Fruit fly (Drosophila melanogaster) whole organism, prepupa: ENCODE data around the gene CG46317.
A peak's percentile ranks its signal among the peaks of the same experiment; 100 is the strongest.

ENCODE experiments used
- Blimp-1 ChIP-seq: fragments of 200-800 bp; sonication (Bioruptor generic); optimal IDR thresholded peaks from 3 replicates; lab custom pipeline; 2017; ENCODE audit warnings: missing biosample characterization, missing genetic modification characterization, mild to moderate bottlenecking, moderate library complexity, missing genetic modification reagents
- CG10669 ChIP-seq: fragments of 200-800 bp; sonication (Bioruptor generic); optimal IDR thresholded peaks from 3 replicates; lab custom pipeline; 2018; ENCODE audit warnings: missing biosample characterization, mild to moderate bottlenecking, missing genetic modification characterization, moderate library complexity
- CG11294 ChIP-seq: fragments of 200-800 bp; sonication (Bioruptor generic); IDR thresholded peaks from 2 replicates; pipeline ENCODE4 v1.3.6; 2022; ENCODE audit warnings: missing biosample characterization, missing genetic modification characterization
- CG11762 ChIP-seq: fragments of 200-800 bp; sonication (Bioruptor generic); optimal IDR thresholded peaks from 3 replicates; lab custom pipeline; 2016; ENCODE audit warnings: missing biosample characterization, missing genetic modification characterization; ENCODE audit not compliant: insufficient read depth
- CG11902 ChIP-seq: fragments of 200-800 bp; sonication (Bioruptor generic); optimal IDR thresholded peaks from 3 replicates; lab custom pipeline; 2016; ENCODE audit warnings: missing biosample characterization, missing genetic modification characterization
- CG1621 ChIP-seq: fragments of 200-800 bp; sonication (Bioruptor generic); optimal IDR thresholded peaks from 3 replicates; lab custom pipeline; 2018; ENCODE audit warnings: missing biosample characterization, mild to moderate bottlenecking, missing genetic modification characterization
- CG16779 ChIP-seq: fragments of 200-800 bp; sonication (Bioruptor generic); optimal IDR thresholded peaks from 3 replicates; lab custom pipeline; 2017; ENCODE audit warnings: missing biosample characterization, mild to moderate bottlenecking, missing genetic modification characterization
- CG3032 ChIP-seq: fragments of 200-800 bp; optimal IDR thresholded peaks from 2 replicates; lab custom pipeline; 2019; ENCODE audit warnings: missing biosample characterization, mild to moderate bottlenecking, missing genetic modification characterization, moderate library complexity
- CG31627 ChIP-seq: fragments of 200-800 bp; sonication (Bioruptor generic); optimal IDR thresholded peaks from 3 replicates; lab custom pipeline; 2016; ENCODE audit warnings: missing biosample characterization, missing genetic modification characterization
- CG32006 ChIP-seq: fragments of 200-800 bp; sonication (Bioruptor generic); optimal IDR thresholded peaks from 3 replicates; lab custom pipeline; 2017; ENCODE audit warnings: missing biosample characterization, mild to moderate bottlenecking, missing genetic modification characterization
- CG4318 ChIP-seq: fragments of 200-800 bp; sonication (Bioruptor generic); optimal IDR thresholded peaks from 3 replicates; lab custom pipeline; 2017; ENCODE audit warnings: missing biosample characterization, mild to moderate bottlenecking, missing genetic modification characterization
- CG6163 ChIP-seq: fragments of 200-800 bp; sonication (Bioruptor generic); IDR thresholded peaks from 3 replicates; pipeline ENCODE4 v1.3.6; 2022; ENCODE audit warnings: missing biosample characterization, missing genetic modification characterization
- CG6276 ChIP-seq: fragments of 200-800 bp; sonication (Bioruptor generic); optimal IDR thresholded peaks from 2 replicates; lab custom pipeline; 2017; ENCODE audit warnings: missing biosample characterization, mild to moderate bottlenecking, missing genetic modification characterization
- CG6792 ChIP-seq: fragments of 200-800 bp; sonication (Bioruptor generic); optimal IDR thresholded peaks from 3 replicates; lab custom pipeline; 2016; ENCODE audit warnings: missing biosample characterization, missing genetic modification characterization
- CG6808 ChIP-seq: fragments of 200-800 bp; sonication (Bioruptor generic); optimal IDR thresholded peaks from 3 replicates; lab custom pipeline; 2017; ENCODE audit warnings: missing biosample characterization, missing genetic modification characterization, mild to moderate bottlenecking, moderate library complexity, missing genetic modification reagents
- CG6854 ChIP-seq: fragments of 200-800 bp; sonication (Bioruptor generic); optimal IDR thresholded peaks from 2 replicates; lab custom pipeline; 2017; ENCODE audit warnings: missing biosample characterization, mild to moderate bottlenecking, missing genetic modification characterization
- CG7368 ChIP-seq: fragments of 200-800 bp; sonication (Bioruptor generic); optimal IDR thresholded peaks from 3 replicates; lab custom pipeline; 2016; ENCODE audit warnings: missing biosample characterization, missing genetic modification characterization
- CG8319 ChIP-seq: fragments of 200-800 bp; sonication (Bioruptor generic); optimal IDR thresholded peaks from 3 replicates; lab custom pipeline; 2016; ENCODE audit warnings: missing biosample characterization, missing genetic modification characterization
- CG8632 ChIP-seq: fragments of 200-800 bp; sonication (Bioruptor generic); optimal IDR thresholded peaks from 3 replicates; lab custom pipeline; 2016; ENCODE audit warnings: missing biosample characterization, missing genetic modification characterization
- CG9139 ChIP-seq: fragments of 200-800 bp; sonication (Bioruptor generic); optimal IDR thresholded peaks from 3 replicates; lab custom pipeline; 2017; ENCODE audit warnings: missing biosample characterization, mild to moderate bottlenecking, missing genetic modification characterization
- Eip75B ChIP-seq: fragments of 200-800 bp; sonication (Bioruptor generic); optimal IDR thresholded peaks from 3 replicates; lab custom pipeline; 2016; ENCODE audit warnings: missing biosample characterization, missing genetic modification characterization
- Eip78C ChIP-seq: fragments of 200-800 bp; sonication (Bioruptor generic); peaks from one replicate; lab custom pipeline; 2016; ENCODE audit warnings: missing biosample characterization, missing genetic modification characterization
- Eip93F ChIP-seq: fragments of 200-800 bp; sonication (Bioruptor generic); optimal IDR thresholded peaks from 2 replicates; lab custom pipeline; 2016; ENCODE audit warnings: missing biosample characterization, mild to moderate bottlenecking, missing genetic modification characterization
- Ets21C ChIP-seq: fragments of 200-800 bp; sonication (Bioruptor generic); optimal IDR thresholded peaks from 3 replicates; lab custom pipeline; 2016; ENCODE audit warnings: missing biosample characterization, missing genetic modification characterization
- Ets96B ChIP-seq: fragments of 200-800 bp; optimal IDR thresholded peaks from 2 replicates; lab custom pipeline; 2019; ENCODE audit warnings: missing biosample characterization, mild to moderate bottlenecking, missing genetic modification characterization, moderate library complexity
- Hr38 ChIP-seq: sonication (Bioruptor generic); optimal IDR thresholded peaks from 2 replicates; lab custom pipeline; 2016; ENCODE audit warnings: missing biosample characterization, missing genetic modification characterization
- Hr39 ChIP-seq: fragments of 200-800 bp; sonication (Bioruptor generic); optimal IDR thresholded peaks from 2 replicates; lab custom pipeline; 2016; ENCODE audit warnings: missing biosample characterization, missing genetic modification characterization
- Hr4 ChIP-seq: fragments of 200-800 bp; sonication (Bioruptor generic); optimal IDR thresholded peaks from 3 replicates; lab custom pipeline; 2016; ENCODE audit warnings: missing biosample characterization, missing genetic modification characterization
- Met ChIP-seq: fragments of 200-800 bp; sonication (Bioruptor generic); optimal IDR thresholded peaks from 3 replicates; lab custom pipeline; 2016; ENCODE audit warnings: missing biosample characterization, missing genetic modification characterization
- Sox102F ChIP-seq: fragments of 200-800 bp; sonication (Bioruptor generic); optimal IDR thresholded peaks from 2 replicates; lab custom pipeline; 2016; ENCODE audit warnings: missing biosample characterization, mild to moderate bottlenecking, missing genetic modification characterization
- Sox14 ChIP-seq: fragments of 200-800 bp; sonication (Bioruptor generic); optimal IDR thresholded peaks from 3 replicates; lab custom pipeline; 2016; ENCODE audit warnings: missing biosample characterization, missing genetic modification characterization
- Sox15 ChIP-seq: fragments of 200-800 bp; sonication (Bioruptor generic); optimal IDR thresholded peaks from 3 replicates; lab custom pipeline; 2016; ENCODE audit warnings: missing biosample characterization, missing genetic modification characterization
- achi ChIP-seq: fragments of 200-800 bp; sonication (Bioruptor generic); optimal IDR thresholded peaks from 3 replicates; lab custom pipeline; 2016; ENCODE audit warnings: missing biosample characterization, missing genetic modification characterization
- acj6 ChIP-seq: fragments of 200-800 bp; sonication (Bioruptor generic); optimal IDR thresholded peaks from 3 replicates; lab custom pipeline; 2016; ENCODE audit warnings: missing biosample characterization, missing genetic modification characterization
- cyc ChIP-seq: fragments of 200-800 bp; sonication (Bioruptor generic); optimal IDR thresholded peaks from 3 replicates; lab custom pipeline; 2016; ENCODE audit warnings: missing biosample characterization, missing genetic modification characterization
- dac ChIP-seq: fragments of 200-800 bp; sonication (Bioruptor generic); optimal IDR thresholded peaks from 2 replicates; lab custom pipeline; 2017; ENCODE audit warnings: missing biosample characterization, mild to moderate bottlenecking, missing genetic modification characterization
- dsx ChIP-seq: fragments of 200-800 bp; optimal IDR thresholded peaks from 3 replicates; lab custom pipeline; 2019; ENCODE audit warnings: missing biosample characterization, mild to moderate bottlenecking, missing genetic modification characterization, moderate library complexity; ENCODE audit not compliant: poor library complexity, severe bottlenecking
- eg ChIP-seq: fragments of 200-800 bp; sonication (Bioruptor generic); IDR thresholded peaks from 3 replicates; pipeline ENCODE4 v1.3.6; 2022; ENCODE audit warnings: missing biosample characterization, missing genetic modification characterization
- esn ChIP-seq: fragments of 200-800 bp; sonication (Bioruptor generic); optimal IDR thresholded peaks from 2 replicates; lab custom pipeline; 2016; ENCODE audit warnings: missing biosample characterization, mild to moderate bottlenecking, missing genetic modification characterization, moderate library complexity
- fd59A ChIP-seq: fragments of 200-800 bp; sonication (Bioruptor generic); optimal IDR thresholded peaks from 2 replicates; lab custom pipeline; 2017; ENCODE audit warnings: missing biosample characterization, mild to moderate bottlenecking, missing genetic modification characterization, missing genetic modification reagents
- fkh ChIP-seq: fragments of 200-800 bp; sonication (Bioruptor generic); optimal IDR thresholded peaks from 3 replicates; lab custom pipeline; 2017; ENCODE audit warnings: missing biosample characterization, mild to moderate bottlenecking, missing genetic modification characterization, moderate library complexity
- lz ChIP-seq: fragments of 200-800 bp; sonication (Bioruptor generic); optimal IDR thresholded peaks from 3 replicates; lab custom pipeline; 2016; ENCODE audit warnings: missing biosample characterization, missing genetic modification characterization
- net ChIP-seq: fragments of 200-800 bp; sonication (Bioruptor generic); optimal IDR thresholded peaks from 3 replicates; lab custom pipeline; 2016; ENCODE audit warnings: missing biosample characterization, missing genetic modification characterization
- pdm3 ChIP-seq: fragments of 200-800 bp; sonication (Bioruptor generic); optimal IDR thresholded peaks from 3 replicates; lab custom pipeline; 2016; ENCODE audit warnings: missing biosample characterization, missing genetic modification characterization
- spab ChIP-seq: fragments of 200-800 bp; sonication (Bioruptor generic); optimal IDR thresholded peaks from 2 replicates; lab custom pipeline; 2017; ENCODE audit warnings: missing biosample characterization, mild to moderate bottlenecking, missing genetic modification characterization, missing genetic modification reagents
- ss ChIP-seq, 2 experiments: fragments of 200-800 bp; sonication (Bioruptor generic); optimal IDR thresholded peaks; 2 replicates in 1 of 2; 3 replicates in 1 of 2; lab custom pipeline; 2017 to 2018; ENCODE audit warnings: mild to moderate bottlenecking in 2 of 2, missing biosample characterization in 2 of 2, missing genetic modification characterization in 2 of 2, moderate library complexity in 1 of 2
- svp ChIP-seq: fragments of 200-800 bp; sonication (Bioruptor generic); peaks from one replicate; lab custom pipeline; 2016; ENCODE audit warnings: missing biosample characterization, missing genetic modification characterization
- topi ChIP-seq: fragments of 200-800 bp; sonication (Bioruptor generic); optimal IDR thresholded peaks from 3 replicates; lab custom pipeline; 2016; ENCODE audit warnings: missing biosample characterization, missing genetic modification characterization
- vri ChIP-seq: fragments of 200-800 bp; sonication (Bioruptor generic); optimal IDR thresholded peaks from 3 replicates; lab custom pipeline; 2016; ENCODE audit warnings: missing biosample characterization, mild to moderate bottlenecking, missing genetic modification characterization

CG46317 gene

DNA sequence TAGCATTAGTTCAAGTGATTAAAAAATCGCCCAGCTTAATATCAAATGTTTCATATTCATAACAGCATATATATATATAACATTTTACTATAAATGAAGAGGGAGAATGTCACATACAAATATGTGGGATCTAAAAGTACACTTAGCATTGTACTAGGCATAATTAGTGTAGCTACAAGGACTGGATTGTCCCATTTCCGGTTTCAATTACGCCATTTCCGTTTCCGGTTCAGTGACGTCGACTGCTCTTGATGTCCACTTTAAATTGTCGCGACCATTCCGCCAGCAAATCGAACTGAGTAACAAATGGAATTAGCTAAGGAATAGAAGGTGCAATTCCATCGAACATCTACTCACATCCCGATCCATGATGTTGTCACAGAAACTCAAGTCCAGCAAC lies 26.6 kb upstream of the CG46317 start:
- peak; percentile 13 for TF ChIP-seq Eip78C (GFP tag; lab: Kevin White, UChicago)
- peak; percentile 4 for TF ChIP-seq CG6854
- no peak for TF ChIP-seq Sox15 (GFP tag; lab: Kevin White, UChicago)

- TF ChIP-seq CG8632 (GFP tag; lab: Kevin White, UChicago) (peak; percentile 83), CG11294 (peak; percentile 80), Sox14 (GFP tag; lab: Kevin White, UChicago) (peak; percentile 96), CG11762 (GFP tag; lab: Kevin White, UChicago) (peak; percentile 82), topi (GFP tag; lab: Kevin White, UChicago) (peak; percentile 94), CG10669 (GFP tag; lab: Kevin White, UChicago) (peak; percentile 84), CG11902 (GFP tag; lab: Kevin White, UChicago) (peak; percentile 88), eg (peak; percentile 89), pdm3 (GFP tag; lab: Kevin White, UChicago) (peak; percentile 93), dsx (GFP tag; lab: Kevin White, UChicago) (peak; percentile 76), Hr4 (peak; percentile 93), Met (GFP tag; lab: Kevin White, UChicago) (peak; percentile 91), cyc (GFP tag; lab: Kevin White, UChicago) (peak; percentile 93), net (GFP tag; lab: Kevin White, UChicago) (peak; percentile 85), Ets96B (tag; lab: Kevin White, UChicago) (peak; percentile 84), CG9139 (GFP tag; lab: Kevin White, UChicago) (peak; percentile 43), svp (peak; percentile 96), CG31627 (peak; percentile 94), esn (GFP tag; lab: Kevin White, UChicago) (peak; percentile 93), CG32006 (GFP tag; lab: Kevin White, UChicago) (peak; percentile 90), CG6792 (GFP tag; lab: Kevin White, UChicago) (peak; percentile 84), acj6 (GFP tag; lab: Kevin White, UChicago) (peak; percentile 94), CG3032 (tag; lab: Kevin White, UChicago) (peak; percentile 87), achi (GFP tag; lab: Kevin White, UChicago) (peak; percentile 88), CG6808 (GFP tag; lab: Kevin White, UChicago) (peak; percentile 81), CG4318 (GFP tag; lab: Kevin White, UChicago) (peak; percentile 85), Sox102F (GFP tag; lab: Kevin White, UChicago) (peak; percentile 86), Hr39 (peak; percentile 94), dac (GFP tag; lab: Kevin White, UChicago) (peak; percentile 84), Blimp-1 (GFP tag; lab: Kevin White, UChicago) (peak; percentile 68), fd59A (GFP tag; lab: Kevin White, UChicago) (peak; percentile 76), CG1621 (peak; percentile 76), CG6276 (GFP tag; lab: Kevin White, UChicago) (peak; percentile 75), vri (GFP tag; lab: Kevin White, UChicago) (no peak), Eip93F (GFP tag; lab: Kevin White, UChicago) (peak; percentile 68), Ets21C (GFP tag; lab: Kevin White, UChicago) (peak; percentile 91), Sox15 (GFP tag; lab: Kevin White, UChicago) (peak; percentile 91), ss (GFP tag; optimal IDR thresholded peaks at IDR 0.05; lab: Kevin White, UChicago) (peak; percentile 67 to 82), CG7368 (peak; percentile 84), fkh (no peak), CG8319 (GFP tag; lab: Kevin White, UChicago) (peak; percentile 87), Eip78C (GFP tag; lab: Kevin White, UChicago) (peak; percentile 96), lz (GFP tag; lab: Kevin White, UChicago) (peak; percentile 93), CG16779 (tag; lab: Kevin White, UChicago) (no peak), CG6163 (peak; percentile 90), spab (peak; percentile 73), Hr38 (GFP tag; lab: Kevin White, UChicago) (peak; percentile 47), Eip75B (GFP tag; lab: Kevin White, UChicago) (peak; percentile 92)
These were observed 23.1 kb upstream of the CG46317 start, which contains the start of the genes Fbxl4 and Dus2 for dm6 chrX:14237873-14238394. Gene Fbxl4, minus strand, starts transcription at chrX:14237923. Gene Dus2, plus strand, starts transcription at chrX:14237988.
